Worm (Caenorhabditis elegans): Measurements from ENCODE around the gene snt-3.

snt-3 gene

DNA sequence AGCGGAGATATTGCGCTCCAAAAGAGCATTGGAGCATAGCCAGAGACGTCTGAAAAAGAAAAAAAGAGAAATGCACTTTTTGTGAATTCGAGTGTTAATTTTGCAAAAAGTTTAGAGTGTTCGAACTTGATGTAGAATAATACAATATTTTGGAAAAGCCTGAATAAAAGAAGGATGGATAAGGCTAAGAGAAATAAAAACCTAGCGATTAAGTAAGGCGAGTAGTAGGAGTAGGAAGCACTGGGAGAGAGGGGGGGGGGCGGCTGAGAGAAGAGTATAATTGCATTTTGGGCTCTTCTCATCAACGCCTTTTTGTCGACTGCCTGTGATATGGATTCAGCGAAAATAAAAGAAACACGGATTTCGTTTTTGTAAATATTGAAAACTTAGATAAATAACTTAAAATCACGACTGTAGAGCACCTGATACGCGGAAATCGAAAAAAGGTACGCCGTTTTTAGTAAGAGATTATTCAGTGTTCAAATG, 52.9 kb downstream of the snt-3 start, which contains the start of gene F16B3.3:
Gene F16B3.3, minus strand, starts transcription at position 51 of the 486 bp plus-strand sequence.
- TF ChIP-seq pqm-1 (tag; optimal IDR thresholded peaks at IDR 0.05) (no peak), lsy-12 (tag; optimal IDR thresholded peaks at IDR 0.05) (no peak), elt-1 (tag; optimal IDR thresholded peaks at IDR 0.05) (no peak), sea-2 (GFP tag; optimal IDR thresholded peaks at IDR 0.05) (no peak), fos-1 (tag; optimal IDR thresholded peaks at IDR 0.05) (no peak), nhr-76 (tag; optimal IDR thresholded peaks at IDR 0.05) (no peak), nhr-43 (tag; optimal IDR thresholded peaks at IDR 0.05; ENCODE audit: poor library complexity, severe bottlenecking) (no peak), elt-3 (tag; optimal IDR thresholded peaks at IDR 0.05) (no peak), daf-12 (tag; optimal IDR thresholded peaks at IDR 0.05) (no peak), egl-27 (tag; optimal IDR thresholded peaks at IDR 0.05) (no peak), ceh-28 (tag; optimal IDR thresholded peaks at IDR 0.05) (no peak), aly-2 (tag; optimal IDR thresholded peaks at IDR 0.05) (no peak), unc-39 (tag; optimal IDR thresholded peaks at IDR 0.05) (no peak), jun-1 (tag; optimal IDR thresholded peaks at IDR 0.05) (no peak), egl-5 (tag; optimal IDR thresholded peaks at IDR 0.05) (no peak), mml-1 (tag; optimal IDR thresholded peaks at IDR 0.05) (no peak), snpc-4 (tag; optimal IDR thresholded peaks at IDR 0.05) (no peak), nhr-11 (tag; optimal IDR thresholded peaks at IDR 0.05) (no peak), lin-15B (tag; optimal IDR thresholded peaks at IDR 0.05) (no peak)

DNA sequence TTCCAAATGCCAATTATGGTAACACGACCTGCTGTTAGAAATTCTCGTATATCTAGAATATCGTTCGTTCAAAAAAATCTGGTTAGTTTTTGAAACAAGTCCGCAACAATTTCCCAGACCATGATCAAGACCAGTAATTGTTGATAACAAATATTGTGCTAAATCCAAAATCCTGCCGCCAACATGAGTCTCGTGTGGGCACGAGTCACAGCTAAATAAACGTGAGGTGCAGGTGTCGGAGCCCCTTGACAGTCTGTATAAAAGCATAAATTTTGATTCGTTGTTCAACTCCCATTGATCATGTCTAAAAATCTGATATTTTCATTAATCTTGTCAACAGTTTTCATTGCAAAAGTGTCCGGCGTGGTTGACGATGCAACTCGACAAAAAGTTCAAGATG, 56.0 kb downstream of the snt-3 start, which contains the start of gene F16B3.2:
Gene F16B3.2, plus strand, starts transcription at position 301 of the 400 bp plus-strand sequence.
- TF ChIP-seq R02D3.7 (tag; optimal IDR thresholded peaks at IDR 0.05) (no peak), pqm-1 (tag; optimal IDR thresholded peaks at IDR 0.05) (no peak), ceh-28 (tag; optimal IDR thresholded peaks at IDR 0.05) (no peak), fos-1 (tag; optimal IDR thresholded peaks at IDR 0.05) (no peak), nhr-12 (tag; optimal IDR thresholded peaks at IDR 0.05) (no peak), snpc-4 (tag; optimal IDR thresholded peaks at IDR 0.05) (no peak), nhr-25 (tag; optimal IDR thresholded peaks at IDR 0.05) (no peak), fkh-2 (tag; optimal IDR thresholded peaks at IDR 0.05) (no peak), nhr-23 (tag; optimal IDR thresholded peaks at IDR 0.05) (no peak), ceh-9 (tag; optimal IDR thresholded peaks at IDR 0.05) (no peak), nhr-67 (tag; optimal IDR thresholded peaks at IDR 0.05) (no peak), sea-2 (GFP tag; optimal IDR thresholded peaks at IDR 0.05) (no peak), unc-39 (tag; optimal IDR thresholded peaks at IDR 0.05) (no peak), skn-1 (tag; optimal IDR thresholded peaks at IDR 0.05) (no peak), egl-27 (tag; optimal IDR thresholded peaks at IDR 0.05) (no peak), mml-1 (tag; optimal IDR thresholded peaks at IDR 0.05) (no peak), elt-1 (tag; optimal IDR thresholded peaks at IDR 0.05) (no peak), ama-1 (optimal IDR thresholded peaks at IDR 0.05) (no peak)

DNA sequence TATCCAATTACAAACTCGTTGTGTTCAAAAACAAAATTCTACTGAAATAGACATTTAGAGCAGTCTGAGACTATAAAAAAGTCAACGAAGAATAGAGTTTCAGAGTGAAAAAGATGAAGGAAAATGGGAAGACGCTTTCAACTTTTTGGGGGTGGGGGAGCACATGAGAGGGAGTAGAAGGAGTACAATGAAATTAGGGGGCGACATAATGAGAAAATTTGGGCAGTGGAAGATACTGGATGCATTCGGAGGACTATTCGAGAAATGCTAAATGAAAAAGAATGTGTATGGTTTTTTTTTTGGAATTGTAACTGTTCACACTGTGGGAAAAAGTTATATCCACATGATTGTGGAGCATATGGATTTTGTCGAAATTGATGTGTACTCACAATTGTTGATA, 57.5 kb downstream of the snt-3 start:
- TF ChIP-seq skn-1 (tag; optimal IDR thresholded peaks at IDR 0.05) = no peak
- no peak for TF ChIP-seq ztf-4 (tag; optimal IDR thresholded peaks at IDR 0.05)
- TF ChIP-seq mml-1 (tag; optimal IDR thresholded peaks at IDR 0.05) = no peak
- TF ChIP-seq nhr-28 (tag; optimal IDR thresholded peaks at IDR 0.05) = no peak
- no peak for TF ChIP-seq lin-15B (tag; optimal IDR thresholded peaks at IDR 0.05)
- TF ChIP-seq jun-1 (tag; optimal IDR thresholded peaks at IDR 0.05) = no peak
- TF ChIP-seq nhr-237 (tag; optimal IDR thresholded peaks at IDR 0.05) = no peak
- no peak for TF ChIP-seq pha-4 (tag; optimal IDR thresholded peaks at IDR 0.05)
- no peak for TF ChIP-seq nhr-76 (tag; optimal IDR thresholded peaks at IDR 0.05)
- no peak for TF ChIP-seq nhr-67 (tag; optimal IDR thresholded peaks at IDR 0.05)
- no peak for TF ChIP-seq ceh-82 (tag; optimal IDR thresholded peaks at IDR 0.05)
- TF ChIP-seq fos-1 (tag; optimal IDR thresholded peaks at IDR 0.05) = no peak
- no peak for TF ChIP-seq eor-1 (tag; optimal IDR thresholded peaks at IDR 0.05)
- TF ChIP-seq nhr-43 (tag; optimal IDR thresholded peaks at IDR 0.05; ENCODE audit: poor library complexity, severe bottlenecking) = no peak
- TF ChIP-seq hmg-11 (tag; optimal IDR thresholded peaks at IDR 0.05) = no peak
- TF ChIP-seq zag-1 (tag; optimal IDR thresholded peaks at IDR 0.05) = no peak
- TF ChIP-seq pqm-1 (tag; optimal IDR thresholded peaks at IDR 0.05) = no peak
- no peak for TF ChIP-seq unc-62 (GFP tag; optimal IDR thresholded peaks at IDR 0.05)
